Fruit fly (Drosophila melanogaster) whole organism, embryonic: Measurements from ENCODE around the gene CG10055.
A peak's percentile ranks its signal among the peaks of the same experiment; 100 is the strongest.

Source experiments
- ATbp ChIP-seq: fragments of 200-800 bp; sonication (Bioruptor generic); optimal IDR thresholded peaks from 2 replicates; lab custom pipeline; 2017; ENCODE audit warnings: missing biosample characterization, mild to moderate bottlenecking, missing genetic modification characterization, missing genetic modification reagents
- Aef1 ChIP-seq: fragments of 200-800 bp; sonication (Bioruptor generic); IDR thresholded peaks from 3 replicates; pipeline ENCODE4 v1.3.6; 2022; ENCODE audit warnings: missing biosample characterization, missing genetic modification characterization
- Atf6 ChIP-seq: fragments of 200-800 bp; sonication (Bioruptor generic); IDR thresholded peaks from 2 replicates; pipeline ENCODE4 v1.3.6; 2022; ENCODE audit warnings: missing biosample characterization, missing genetic modification characterization
- B-H2 ChIP-seq: fragments of 200-800 bp; sonication (Bioruptor generic); optimal IDR thresholded peaks from 2 replicates; lab custom pipeline; 2018; ENCODE audit warnings: missing biosample characterization, mild to moderate bottlenecking, missing genetic modification characterization
- Bteb2 ChIP-seq: fragments of 200-800 bp; sonication (Bioruptor generic); optimal IDR thresholded peaks from 2 replicates; lab custom pipeline; 2016; ENCODE audit warnings: missing biosample characterization, missing genetic modification characterization
- C15 ChIP-seq: fragments of 200-800 bp; sonication (Bioruptor generic); IDR thresholded peaks from 3 replicates; pipeline ENCODE4 v1.3.6; 2022; ENCODE audit warnings: missing biosample characterization, missing genetic modification characterization
- CG10209 ChIP-seq: fragments of 200-800 bp; sonication (Bioruptor generic); optimal IDR thresholded peaks from 3 replicates; lab custom pipeline; 2017; ENCODE audit warnings: missing biosample characterization, mild to moderate bottlenecking, missing genetic modification characterization, missing genetic modification reagents
- CG12071 ChIP-seq: fragments of 200-800 bp; sonication (Bioruptor generic); optimal IDR thresholded peaks from 3 replicates; lab custom pipeline; 2018; ENCODE audit warnings: missing biosample characterization, mild to moderate bottlenecking, missing genetic modification characterization
- CG12659 ChIP-seq: fragments of 200-800 bp; sonication (Bioruptor generic); optimal IDR thresholded peaks from 3 replicates; lab custom pipeline; 2017; ENCODE audit warnings: mild to moderate bottlenecking, missing biosample characterization, missing genetic modification reagents, missing genetic modification characterization
- CG13123 ChIP-seq: fragments of 200-800 bp; sonication (Bioruptor generic); optimal IDR thresholded peaks from 2 replicates; lab custom pipeline; 2016; ENCODE audit warnings: missing biosample characterization, missing genetic modification characterization
- CG13287 ChIP-seq: fragments of 200-800 bp; sonication (Bioruptor generic); IDR thresholded peaks from 2 replicates; pipeline ENCODE4 v1.3.6; 2022; ENCODE audit warnings: missing biosample characterization, missing genetic modification characterization; ENCODE audit not compliant: partially characterized antibody
- CG13424 ChIP-seq: fragments of 200-800 bp; sonication (Bioruptor generic); optimal IDR thresholded peaks from 2 replicates; lab custom pipeline; 2019; ENCODE audit warnings: missing biosample characterization, mild to moderate bottlenecking, missing genetic modification characterization, moderate library complexity
- CG13624 ChIP-seq: fragments of 200-800 bp; sonication (Bioruptor generic); optimal IDR thresholded peaks from 2 replicates; lab custom pipeline; 2016; ENCODE audit warnings: missing biosample characterization, missing genetic modification characterization
- CG14050 ChIP-seq: fragments of 200-800 bp; sonication (Bioruptor generic); IDR thresholded peaks from 3 replicates; pipeline ENCODE4 v1.3.6; 2022; ENCODE audit warnings: missing biosample characterization, missing genetic modification characterization
- CG15479 ChIP-seq: fragments of 200-800 bp; sonication (Bioruptor generic); optimal IDR thresholded peaks from 3 replicates; lab custom pipeline; 2019; ENCODE audit warnings: missing biosample characterization, mild to moderate bottlenecking, missing genetic modification characterization, moderate library complexity
- CG17328 ChIP-seq: fragments of 200-800 bp; sonication (Bioruptor generic); IDR thresholded peaks from 2 replicates; pipeline ENCODE4 v1.3.6; 2022; ENCODE audit warnings: missing biosample characterization, missing genetic modification characterization
- CG1792 ChIP-seq: fragments of 200-800 bp; sonication (Bioruptor generic); optimal IDR thresholded peaks from 2 replicates; lab custom pipeline; 2016; ENCODE audit warnings: missing biosample characterization, missing genetic modification characterization
- CG18011 ChIP-seq: fragments of 200-800 bp; sonication (Bioruptor generic); optimal IDR thresholded peaks from 2 replicates; lab custom pipeline; 2017; ENCODE audit warnings: missing biosample characterization, missing genetic modification characterization, mild to moderate bottlenecking, moderate library complexity, missing genotype
- CG2678 ChIP-seq: fragments of 200-800 bp; sonication (Bioruptor generic); optimal IDR thresholded peaks from 3 replicates; lab custom pipeline; 2019; ENCODE audit warnings: missing biosample characterization, mild to moderate bottlenecking, missing genetic modification characterization, moderate library complexity
- CG2712 ChIP-seq: fragments of 200-800 bp; optimal IDR thresholded peaks from 3 replicates; lab custom pipeline; 2019; ENCODE audit warnings: missing biosample characterization, mild to moderate bottlenecking, missing genetic modification characterization, moderate library complexity
- CG33557 ChIP-seq: fragments of 200-800 bp; sonication (Bioruptor generic); optimal IDR thresholded peaks from 2 replicates; lab custom pipeline; 2019; ENCODE audit warnings: missing biosample characterization, mild to moderate bottlenecking, missing genetic modification characterization, moderate library complexity
- CG3407 ChIP-seq: fragments of 200-800 bp; sonication (Bioruptor generic); optimal IDR thresholded peaks from 2 replicates; lab custom pipeline; 2018; ENCODE audit warnings: missing biosample characterization, mild to moderate bottlenecking, missing genetic modification characterization
- CG4730 ChIP-seq: fragments of 200-800 bp; sonication (Bioruptor generic); IDR thresholded peaks from 2 replicates; pipeline ENCODE4 v1.3.6; 2022; ENCODE audit warnings: missing biosample characterization, missing genetic modification characterization
- CG6689 ChIP-seq: fragments of 200-800 bp; sonication (Bioruptor generic); IDR thresholded peaks from 2 replicates; pipeline ENCODE4 v1.3.6; 2022; ENCODE audit warnings: missing biosample characterization, missing genetic modification characterization
- CG7745 ChIP-seq: fragments of 200-800 bp; sonication (Bioruptor generic); optimal IDR thresholded peaks from 2 replicates; lab custom pipeline; 2018; ENCODE audit warnings: missing biosample characterization, mild to moderate bottlenecking, missing genetic modification characterization, moderate library complexity
- CG8924 ChIP-seq: fragments of 200-800 bp; optimal IDR thresholded peaks from 3 replicates; lab custom pipeline; 2019; ENCODE audit warnings: missing biosample characterization, mild to moderate bottlenecking, missing genetic modification characterization, moderate library complexity
- CG8944 ChIP-seq: fragments of 200-800 bp; sonication (Bioruptor generic); optimal IDR thresholded peaks from 3 replicates; lab custom pipeline; 2016; ENCODE audit warnings: missing biosample characterization, missing genetic modification characterization
- CG9437 ChIP-seq: fragments of 200-800 bp; sonication (Bioruptor generic); optimal IDR thresholded peaks from 2 replicates; lab custom pipeline; 2018; ENCODE audit warnings: missing biosample characterization, mild to moderate bottlenecking, missing genetic modification characterization
- CG9817 ChIP-seq: fragments of 200-800 bp; sonication (Bioruptor generic); optimal IDR thresholded peaks from 2 replicates; lab custom pipeline; 2018; ENCODE audit warnings: missing biosample characterization, mild to moderate bottlenecking, missing genetic modification characterization, moderate library complexity
- E2f2 ChIP-seq: fragments of 200-800 bp; sonication (Bioruptor generic); IDR thresholded peaks from 2 replicates; pipeline ENCODE4 v1.3.6; 2022; ENCODE audit warnings: missing biosample characterization, missing genetic modification characterization
- Elba2 ChIP-seq: fragments of 200-800 bp; sonication (Bioruptor generic); optimal IDR thresholded peaks from 3 replicates; lab custom pipeline; 2016; ENCODE audit warnings: missing biosample characterization, missing genetic modification characterization
- Hsf ChIP-seq: fragments of 200-800 bp; sonication (Bioruptor generic); optimal IDR thresholded peaks from 3 replicates; lab custom pipeline; 2016; ENCODE audit warnings: missing biosample characterization, missing genetic modification characterization
- Nf-YC ChIP-seq: fragments of 200-800 bp; optimal IDR thresholded peaks from 3 replicates; lab custom pipeline; 2019; ENCODE audit warnings: missing biosample characterization, mild to moderate bottlenecking, missing genetic modification characterization, moderate library complexity
- Oli ChIP-seq: fragments of 200-800 bp; sonication (Bioruptor generic); optimal IDR thresholded peaks from 2 replicates; lab custom pipeline; 2018; ENCODE audit warnings: missing biosample characterization, mild to moderate bottlenecking, missing genetic modification characterization, moderate library complexity
- Spps ChIP-seq: fragments of 200-800 bp; sonication (Bioruptor generic); optimal IDR thresholded peaks from 2 replicates; lab custom pipeline; 2018; ENCODE audit warnings: missing biosample characterization, mild to moderate bottlenecking, missing genetic modification characterization
- Xbp1 ChIP-seq: fragments of 200-800 bp; sonication (Bioruptor generic); optimal IDR thresholded peaks from 3 replicates; lab custom pipeline; 2016; ENCODE audit warnings: missing biosample characterization, mild to moderate bottlenecking, missing genetic modification characterization
- ase ChIP-seq: fragments of 200-800 bp; sonication (Bioruptor generic); IDR thresholded peaks from 3 replicates; pipeline ENCODE4 v1.3.6; 2022; ENCODE audit warnings: missing biosample characterization, missing genetic modification characterization
- crp ChIP-seq, 2 experiments: fragments of 200-800 bp; sonication (Bioruptor generic); optimal IDR thresholded peaks; 2 replicates in 1 of 2; 3 replicates in 1 of 2; lab custom pipeline; 2017; ENCODE audit warnings: missing biosample characterization in 2 of 2, missing genetic modification characterization in 2 of 2, mild to moderate bottlenecking in 1 of 2, moderate library complexity in 1 of 2
- gcm2 ChIP-seq: fragments of 200-800 bp; sonication (Bioruptor generic); optimal IDR thresholded peaks from 2 replicates; lab custom pipeline; 2016; ENCODE audit warnings: missing biosample characterization, missing genetic modification characterization
- hkb ChIP-seq, 2 experiments: fragments of 200-800 bp in 1 of 2; fragments of >200 bp in 1 of 2; sonication (Bioruptor generic) in 1 of 2; IDR thresholded peaks in 1 of 2; optimal IDR thresholded peaks in 1 of 2; 2 replicates each; pipeline versions ENCODE4 v1.3.6 to Lab custom; 2017 to 2022; ENCODE audit warnings: missing biosample characterization in 1 of 2, missing genetic modification characterization in 1 of 2
- luna ChIP-seq: fragments of 200-800 bp; sonication (Bioruptor generic); optimal IDR thresholded peaks from 2 replicates; lab custom pipeline; 2016; ENCODE audit warnings: missing biosample characterization, missing genetic modification characterization
- org-1 ChIP-seq: fragments of 200-800 bp; sonication (Bioruptor generic); optimal IDR thresholded peaks from 2 replicates; lab custom pipeline; 2017; ENCODE audit warnings: missing biosample characterization, missing genetic modification characterization
- pan ChIP-seq, 4 experiments: fragments of >200 bp in 3 of 4; fragments of 200-800 bp in 1 of 4; sonication (Bioruptor generic) in 1 of 4; optimal IDR thresholded peaks in 3 of 4; IDR thresholded peaks in 1 of 4; 2 replicates each; pipeline versions ENCODE4 v1.3.6 to Lab custom; 2017 to 2022; ENCODE audit warnings: missing biosample characterization in 2 of 4, missing genetic modification characterization in 2 of 4, mixed read lengths in 1 of 4
- phol ChIP-seq: fragments of 200-800 bp; sonication (Bioruptor generic); optimal IDR thresholded peaks from 3 replicates; lab custom pipeline; 2018; ENCODE audit warnings: missing biosample characterization, mild to moderate bottlenecking, missing genetic modification characterization, moderate library complexity
- sr ChIP-seq: fragments of 200-800 bp; sonication (Bioruptor generic); IDR thresholded peaks from 3 replicates; pipeline ENCODE4 v1.3.6; 2022; ENCODE audit warnings: missing biosample characterization, missing genetic modification characterization
- tll ChIP-seq, 2 experiments: fragments of 200-800 bp in 1 of 2; fragments of >200 bp in 1 of 2; sonication (Bioruptor generic) in 1 of 2; optimal IDR thresholded peaks; 2 replicates each; lab custom pipeline; 2017 to 2019; ENCODE audit warnings: missing biosample characterization in 2 of 2, missing genetic modification characterization in 2 of 2, mild to moderate bottlenecking in 1 of 2, moderate library complexity in 1 of 2
- unpg ChIP-seq: fragments of 200-800 bp; sonication (Bioruptor generic); optimal IDR thresholded peaks from 3 replicates; lab custom pipeline; 2018; ENCODE audit warnings: missing biosample characterization, mild to moderate bottlenecking, missing genetic modification characterization, moderate library complexity

CG10055 gene

DNA sequence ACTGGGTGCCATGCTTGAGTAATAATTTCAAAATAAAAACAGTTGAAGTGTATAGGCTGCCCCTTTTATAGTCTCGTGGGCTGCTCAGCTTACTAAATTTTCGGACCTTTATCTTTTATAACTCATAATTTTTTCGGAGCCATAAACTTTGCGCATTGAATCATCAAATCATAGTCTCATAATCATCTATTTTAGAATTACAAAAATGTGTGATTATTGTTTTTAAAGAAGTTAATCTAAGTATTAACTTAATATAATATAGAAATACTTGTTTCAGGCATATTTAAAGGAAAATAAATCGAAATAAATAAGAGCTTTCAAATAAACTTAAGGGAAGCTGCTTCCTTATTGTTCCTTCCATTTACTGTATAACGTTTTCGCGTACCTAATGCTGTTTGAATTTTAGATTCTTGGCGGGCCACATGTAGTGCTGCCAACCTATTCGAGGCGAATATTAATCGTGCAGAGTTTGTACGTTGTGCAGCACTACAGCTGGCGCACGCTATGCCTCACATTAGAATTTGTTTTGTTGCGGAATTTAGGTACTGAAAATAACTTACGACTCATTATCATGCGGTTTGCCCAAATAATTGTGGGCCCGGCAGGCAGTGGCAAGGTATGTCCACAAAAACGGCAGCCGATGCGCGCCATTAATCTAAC lies 42.1 kb downstream of the CG10055 start, which contains the start of the genes CG14610 and CG2656 (continued):
- TF ChIP-seq hkb (optimal IDR thresholded peaks at IDR 0.05; lab: Kevin White, UChicago) (no peak), hkb (GFP tag; IDR thresholded peaks at IDR 0.05; lab: Robert Waterston, UW) (peak; percentile 65), phol (tag; lab: Kevin White, UChicago) (peak; percentile 58), Aef1 (peak; percentile 38; the same call in 2 of the 3 replicates), Elba2 (GFP tag; lab: Kevin White, UChicago) (peak; percentile 25), Oli (tag; lab: Kevin White, UChicago) (peak; percentile 36), CG15479 (GFP tag; lab: Kevin White, UChicago) (no peak), tll (GFP tag; optimal IDR thresholded peaks at IDR 0.05; lab: Kevin White, UChicago) (no peak), CG8924 (peak; percentile 42), CG2678 (tag; lab: Kevin White, UChicago) (no peak), luna (GFP tag; lab: Kevin White, UChicago) (peak; percentile 1), C15 (GFP tag; lab: Robert Waterston, UW) (no peak), CG8944 (peak; percentile 89), CG12659 (GFP tag; lab: Kevin White, UChicago) (peak; percentile 78), CG1792 (GFP tag; lab: Kevin White, UChicago) (peak; percentile 84), CG3407 (peak; percentile 36), gcm2 (GFP tag; lab: Kevin White, UChicago) (peak; percentile 17), CG4730 (GFP tag; lab: Robert Waterston, UW) (no peak), CG14050 (peak; percentile 47; the same call in 2 of the 3 replicates), Spps (peak; percentile 14), CG18011 (GFP tag; lab: Kevin White, UChicago) (peak; percentile 72), CG9437 (GFP tag; lab: Kevin White, UChicago) (peak; percentile 30), CG33557 (peak; percentile 25), unpg (GFP tag; lab: Kevin White, UChicago) (peak; percentile 54), Nf-YC (tag; lab: Kevin White, UChicago) (peak; percentile 28), ase (GFP tag; lab: Robert Waterston, UW) (no peak), Atf6 (GFP tag; lab: Robert Waterston, UW) (peak; percentile 54; the same call in 1 of the 2 replicates), CG6689 (0 out of 2 replicates have a peak, but pooled peaks have one; percentile 28), CG9817 (tag; lab: Kevin White, UChicago) (peak; percentile 53), org-1 (GFP tag; lab: Kevin White, UChicago) (peak; percentile 43), CG13624 (GFP tag; lab: Kevin White, UChicago) (peak; percentile 89), crp (GFP tag; optimal IDR thresholded peaks at IDR 0.05; lab: Kevin White, UChicago) (peak in 1 of 2 experiments; percentile 74), CG10209 (GFP tag; lab: Kevin White, UChicago) (peak; percentile 60), CG17328 (GFP tag; lab: Robert Waterston, UW) (peak; percentile 67), ATbp (GFP tag; lab: Kevin White, UChicago) (peak; percentile 53), Xbp1 (peak; percentile 93), sr (GFP tag; lab: Robert Waterston, UW) (peak; percentile 23; the same call in 1 of the 3 replicates), CG2712 (tag; lab: Kevin White, UChicago) (peak; percentile 68), CG13287 (peak; percentile 76), CG12071 (GFP tag; lab: Kevin White, UChicago) (peak; percentile 35), B-H2 (peak; percentile 80), CG13123 (GFP tag; lab: Kevin White, UChicago) (peak; percentile 68), Hsf (GFP tag; lab: Kevin White, UChicago) (peak; percentile 88), CG13424 (peak; percentile 53), E2f2 (GFP tag; lab: Robert Waterston, UW) (peak; percentile 100), pan (optimal IDR thresholded peaks at IDR 0.05; lab: Kevin White, UChicago) (no peak), pan (GFP tag; optimal IDR thresholded peaks at IDR 0.05 in 1 of 2, IDR thresholded peaks at IDR 0.05 in 1 of 2) (peak in 1 of 2 experiments; percentile 61), CG7745 (no peak), Bteb2 (GFP tag; lab: Kevin White, UChicago) (peak; percentile 69)
